Fruit fly (Drosophila melanogaster) Kc167 (cell line): ENCODE measurements around the gene Ugt36A1.

Experiments
- Sin3A ChIP-seq: fragments of >200 bp; optimal IDR thresholded peaks from 2 replicates; lab custom pipeline; 2018; ENCODE audit warnings: missing external identifiers
- h ChIP-seq: fragments of >200 bp; optimal IDR thresholded peaks from 3 replicates; lab custom pipeline; 2018; ENCODE audit warnings: missing external identifiers
- insv ChIP-seq: fragments of >200 bp; optimal IDR thresholded peaks from 3 replicates; lab custom pipeline; 2018; ENCODE audit warnings: missing external identifiers
- psq ChIP-seq: fragments of >200 bp; optimal IDR thresholded peaks from 2 replicates; lab custom pipeline; 2017; ENCODE audit warnings: missing external identifiers
- ttk ChIP-seq: sonication (Bioruptor generic); optimal IDR thresholded peaks from 2 replicates; lab custom pipeline; 2017; ENCODE audit warnings: missing external identifiers

DNA sequence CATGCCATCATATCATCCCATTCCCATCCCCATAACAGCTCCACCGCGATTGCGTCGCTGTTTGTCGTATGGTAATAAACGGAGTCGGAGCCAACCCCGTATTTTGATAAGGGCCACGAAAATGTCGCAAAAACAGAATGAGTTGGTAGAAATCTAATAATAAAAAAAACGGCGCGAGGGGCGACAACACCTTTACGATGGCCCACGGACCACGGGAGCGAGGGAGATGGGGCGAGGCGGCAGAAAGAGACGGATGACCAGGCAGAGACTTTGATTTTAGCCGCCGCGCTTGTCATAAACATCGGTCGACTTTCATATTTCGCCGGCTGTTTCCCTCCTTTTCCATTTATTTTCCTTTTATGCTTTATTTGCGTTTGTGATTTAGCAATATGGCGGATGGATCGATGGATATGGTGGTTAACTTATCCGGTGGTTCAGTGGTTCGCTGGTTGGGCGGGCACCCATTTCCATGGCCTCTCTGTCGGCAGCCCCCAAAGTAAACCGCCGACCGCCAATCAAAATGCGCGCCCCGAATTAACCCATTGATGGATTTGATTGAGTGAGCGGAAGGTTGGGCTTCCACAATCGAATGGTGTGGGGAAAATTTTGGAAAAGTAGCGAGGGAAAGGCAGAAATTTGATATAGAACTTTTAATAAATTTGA lies 7.0 kb upstream of the Ugt36A1 start:
- TF ChIP-seq Sin3A (lab: Kevin White, UChicago) = no peak
- TF ChIP-seq h (lab: Kevin White, UChicago) = no peak
- TF ChIP-seq insv = no peak
- no peak for TF ChIP-seq ttk (lab: Kevin White, UChicago)
- TF ChIP-seq psq = no peak
